Worm (Caenorhabditis elegans) whole organism, young adult: Measurements from ENCODE around the gene kars-1.

ENCODE experiments used
- B0336.3 ChIP-seq: fragments of 200-800 bp; sonication (Bioruptor generic); IDR thresholded peaks from 2 replicates; pipeline ENCODE4 v1.3.6; 2022; ENCODE audit warnings: missing genetic modification characterization, missing compliant biosample characterization
- akir-1 ChIP-seq: fragments of 200-800 bp; sonication (Bioruptor generic); optimal IDR thresholded peaks from 2 replicates; lab custom pipeline; 2018; ENCODE audit warnings: mild to moderate bottlenecking, missing genetic modification characterization, moderate library complexity, missing compliant biosample characterization
- cebp-2 ChIP-seq: fragments of 200-800 bp; sonication (Bioruptor generic); IDR thresholded peaks from 2 replicates; pipeline ENCODE4 v1.3.6; 2022; ENCODE audit warnings: missing genetic modification characterization, missing compliant biosample characterization
- ceh-79 ChIP-seq: sonication (generic microtip); optimal IDR thresholded peaks from 2 replicates; lab custom pipeline; 2017; ENCODE audit warnings: mild to moderate bottlenecking, missing genetic modification characterization, missing compliant biosample characterization
- chd-7 ChIP-seq: sonication (generic microtip); optimal IDR thresholded peaks from 2 replicates; lab custom pipeline; 2016; ENCODE audit warnings: mild to moderate bottlenecking, missing genetic modification characterization, moderate library complexity, missing compliant biosample characterization
- him-1 ChIP-seq: sonication (generic microtip); optimal IDR thresholded peaks from 2 replicates; lab custom pipeline; 2016; ENCODE audit warnings: missing genotype, missing genetic modification reagents, missing genetic modification characterization, missing compliant biosample characterization
- mcd-1 ChIP-seq: fragments of 200-800 bp; sonication (Bioruptor generic); IDR thresholded peaks from 2 replicates; pipeline ENCODE4 v1.3.6; 2022; ENCODE audit warnings: missing genetic modification reagents, missing genetic modification characterization, missing compliant biosample characterization
- sdz-38 ChIP-seq: sonication (generic microtip); optimal IDR thresholded peaks from 2 replicates; lab custom pipeline; 2016; ENCODE audit warnings: missing genotype, missing genetic modification characterization, missing compliant biosample characterization

DNA sequence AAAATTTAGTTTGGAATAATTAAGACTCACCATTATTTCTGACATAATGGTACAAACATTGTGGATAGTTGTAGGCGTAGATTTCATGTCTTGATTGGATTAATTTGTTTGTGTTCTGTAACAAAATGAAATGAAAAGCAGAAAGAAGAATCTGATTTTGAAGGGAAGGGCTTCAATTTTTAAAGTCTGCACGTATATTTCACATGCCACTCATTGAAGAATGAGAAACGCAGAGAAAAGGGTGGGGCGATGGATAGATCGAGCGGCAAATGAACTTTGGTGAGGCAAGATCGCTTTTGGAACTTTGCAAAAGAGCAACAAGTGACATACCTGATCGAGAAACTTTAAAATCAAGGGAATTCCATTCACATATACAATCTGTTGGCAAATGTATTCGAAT, 30.1 kb upstream of the kars-1 start:
- TF ChIP-seq cebp-2 = no peak
- no peak for TF ChIP-seq B0336.3 (GFP tag; lab: Robert Waterston, UW)
- TF ChIP-seq sdz-38 = no peak
- TF ChIP-seq chd-7 = no peak
- no peak for TF ChIP-seq mcd-1 (GFP tag; lab: Robert Waterston, UW)
- no peak for TF ChIP-seq akir-1 (GFP tag; lab: Kevin White, UChicago)
- TF ChIP-seq him-1 = no peak
- TF ChIP-seq ceh-79 (tag; lab: Kevin White, UChicago) = no peak
